Worm (Caenorhabditis elegans) whole organism, L3 larva: ENCODE results near the gene F56C3.10.

ENCODE experiments used
- nfya-1 ChIP-seq: sonication (generic microtip); optimal IDR thresholded peaks from 2 replicates; lab custom pipeline; 2017; ENCODE audit warnings: missing genetic modification characterization, mild to moderate bottlenecking, missing compliant biosample characterization, antibody characterized with exemption, moderate library complexity; ENCODE audit not compliant: insufficient read depth
- nhr-28 ChIP-seq: fragments of 150-350 bp; optimal IDR thresholded peaks from 2 replicates; lab custom pipeline; 2014; ENCODE audit warnings: missing biosample characterization, missing genetic modification characterization
- pqm-1 ChIP-seq: fragments of 150-350 bp; optimal IDR thresholded peaks from 2 replicates; lab custom pipeline; 2017; ENCODE audit warnings: missing biosample characterization, missing genetic modification characterization, inconsistent platforms
- sea-2 ChIP-seq: fragments of 150-350 bp; sonication (generic microtip); optimal IDR thresholded peaks from 4 replicates; lab custom pipeline; 2014; ENCODE audit warnings: missing biosample characterization, missing genetic modification reagents, missing genetic modification characterization
- zag-1 ChIP-seq: fragments of 150-350 bp; optimal IDR thresholded peaks from 2 replicates; lab custom pipeline; 2014; ENCODE audit warnings: missing biosample characterization, missing genetic modification characterization

- TF ChIP-seq pqm-1 = no peak
- TF ChIP-seq zag-1 (tag; lab: Kevin White, UChicago) = no peak
- TF ChIP-seq nhr-28 (tag; lab: Kevin White, UChicago) = no peak
- no peak for TF ChIP-seq nfya-1 (tag; lab: Kevin White, UChicago)
- no peak for TF ChIP-seq sea-2
Measured at ce11 chrX:1381565-1381964, at the start of gene F56C3.10.
